Worm (Caenorhabditis elegans) whole organism, L1 larva: ENCODE results near the gene tre-5.

Source experiments
- blmp-1 ChIP-seq: fragments of 150-350 bp; optimal IDR thresholded peaks from 2 replicates; lab custom pipeline; 2014; ENCODE audit warnings: missing biosample characterization, missing genetic modification characterization
- ces-1 ChIP-seq: fragments of 150-350 bp; optimal IDR thresholded peaks from 2 replicates; lab custom pipeline; 2014; ENCODE audit warnings: missing biosample characterization, missing genetic modification reagents, missing genetic modification characterization
- dpl-1 ChIP-seq, 3 experiments: fragments of 150-350 bp in 2 of 3; sonication (generic microtip) in 1 of 3; optimal IDR thresholded peaks; 2 replicates each; lab custom pipeline; 2014 to 2017; ENCODE audit warnings: missing biosample characterization in 3 of 3, missing genetic modification characterization in 3 of 3, missing genetic modification reagents in 3 of 3
- hpl-2 ChIP-seq: fragments of 150-350 bp; optimal IDR thresholded peaks from 2 replicates; lab custom pipeline; 2014; ENCODE audit warnings: missing biosample characterization, missing genetic modification reagents, missing genetic modification characterization
- jun-1 ChIP-seq: fragments of 150-350 bp; optimal IDR thresholded peaks from 2 replicates; lab custom pipeline; 2014; ENCODE audit warnings: missing biosample characterization, missing genetic modification reagents, missing genetic modification characterization
- tlp-1 ChIP-seq: fragments of 150-350 bp; optimal IDR thresholded peaks from 2 replicates; lab custom pipeline; 2014; ENCODE audit warnings: missing biosample characterization, missing genetic modification characterization
- zag-1 ChIP-seq: fragments of 150-350 bp; optimal IDR thresholded peaks from 2 replicates; lab custom pipeline; 2014; ENCODE audit warnings: missing biosample characterization, missing genetic modification characterization
- zip-4 ChIP-seq: fragments of 200-800 bp; sonication (Bioruptor generic); optimal IDR thresholded peaks from 2 replicates; lab custom pipeline; 2018; ENCODE audit warnings: mild to moderate bottlenecking, missing genetic modification characterization, moderate library complexity, missing compliant biosample characterization

DNA sequence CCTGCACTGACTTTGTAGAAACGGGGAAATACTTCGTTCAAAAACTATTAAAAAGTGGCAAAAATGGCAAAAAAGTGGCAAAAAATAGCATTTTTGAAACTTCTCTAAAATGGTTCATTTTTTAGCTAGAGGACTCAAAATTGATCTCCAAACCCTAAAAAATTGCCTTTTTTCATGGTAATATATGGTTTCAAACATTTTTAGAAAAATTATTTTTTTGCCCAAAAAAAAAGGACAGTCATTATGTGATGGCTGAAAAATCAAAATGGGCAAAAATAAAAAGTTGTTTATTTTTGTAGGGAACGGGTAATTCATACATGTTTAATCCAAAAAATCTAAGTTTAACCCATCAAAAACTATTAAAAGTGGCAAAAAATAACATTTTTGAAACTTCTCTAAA, 32.8 kb upstream of the tre-5 start:
- TF ChIP-seq ces-1, result no peak
- TF ChIP-seq zip-4 (GFP tag; lab: Kevin White, UChicago), result no peak
- TF ChIP-seq jun-1 (tag; lab: Kevin White, UChicago), result no peak
- TF ChIP-seq dpl-1 (GFP tag; optimal IDR thresholded peaks at IDR 0.05; lab: Kevin White, UChicago), result no peak
- no peak for TF ChIP-seq zag-1 (tag; lab: Kevin White, UChicago)
- no peak for TF ChIP-seq tlp-1 (tag; lab: Kevin White, UChicago)
- TF ChIP-seq blmp-1 (tag; lab: Kevin White, UChicago), result no peak
- no peak for TF ChIP-seq hpl-2 (GFP tag; lab: Kevin White, UChicago)
